Worm (Caenorhabditis elegans): ENCODE data around the gene pek-1.

ce11 chrX:11385916-11386315 lies 28.8 kb downstream of the pek-1 start:
- TF ChIP-seq nhr-6 (tag; optimal IDR thresholded peaks at IDR 0.05) (no peak), madf-5 (GFP tag; IDR thresholded peaks at IDR 0.05) (no peak), nhr-25 (tag; optimal IDR thresholded peaks at IDR 0.05; ENCODE audit: borderline replicate concordance, insufficient read depth) (no peak)
